Worm (Caenorhabditis elegans): ENCODE measurements around the gene lir-2.

DNA sequence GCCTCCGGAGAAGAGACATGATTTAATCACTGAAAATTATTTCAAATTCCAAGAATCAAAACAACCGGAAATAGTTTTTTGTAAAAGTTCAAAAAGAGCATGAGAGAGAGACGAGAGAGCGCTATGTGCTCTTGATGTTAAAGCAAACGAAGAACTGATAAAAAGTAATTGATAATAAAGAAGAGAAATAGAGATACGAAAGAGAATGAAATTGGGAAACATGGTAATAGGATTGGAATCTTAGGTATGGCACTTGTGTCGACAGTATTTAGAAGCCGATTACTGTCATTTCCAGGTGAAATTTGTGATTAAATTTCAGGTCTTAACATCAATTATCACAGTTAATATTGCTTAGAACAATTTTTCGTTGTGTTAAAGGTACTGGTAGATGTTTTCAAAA, 26.9 kb downstream of the lir-2 start, which contains the start of gene nhx-2:
- TF ChIP-seq hpl-2 (GFP tag; optimal IDR thresholded peaks at IDR 0.05) (no peak), lin-15B (tag; optimal IDR thresholded peaks at IDR 0.05) (no peak)
